Fruit fly (Drosophila melanogaster) whole organism, embryonic: ENCODE measurements around the gene Appl.

ENCODE experiments used
- Abd-B ChIP-seq: fragments of 200-800 bp; sonication (Bioruptor generic); optimal IDR thresholded peaks from 2 replicates; lab custom pipeline; 2018; ENCODE audit warnings: missing biosample characterization, mild to moderate bottlenecking, missing genetic modification characterization, moderate library complexity
- Awh ChIP-seq: fragments of 200-800 bp; sonication (Bioruptor generic); IDR thresholded peaks from 2 replicates; pipeline ENCODE4, ENCODE4 v1.3.6; 2022; ENCODE audit warnings: missing biosample characterization, missing genetic modification characterization
- B-H1 ChIP-seq: fragments of 200-800 bp; sonication (Bioruptor generic); IDR thresholded peaks from 3 replicates; pipeline ENCODE4 v1.3.6; 2022; ENCODE audit warnings: missing biosample characterization, missing genetic modification characterization
- CG11398 ChIP-seq: fragments of 200-800 bp; sonication (Bioruptor generic); optimal IDR thresholded peaks from 2 replicates; lab custom pipeline; 2016; ENCODE audit warnings: missing biosample characterization, missing genetic modification characterization
- CG12236 ChIP-seq: fragments of 200-800 bp; sonication (Bioruptor generic); optimal IDR thresholded peaks from 2 replicates; lab custom pipeline; 2016; ENCODE audit warnings: missing biosample characterization, missing genetic modification characterization
- CG12391 ChIP-seq: fragments of 200-800 bp; sonication (Bioruptor generic); optimal IDR thresholded peaks from 3 replicates; lab custom pipeline; 2018; ENCODE audit warnings: missing biosample characterization, mild to moderate bottlenecking, missing genetic modification characterization, moderate library complexity
- CG12659 ChIP-seq: fragments of 200-800 bp; sonication (Bioruptor generic); optimal IDR thresholded peaks from 3 replicates; lab custom pipeline; 2017; ENCODE audit warnings: mild to moderate bottlenecking, missing biosample characterization, missing genetic modification reagents, missing genetic modification characterization
- CG13287 ChIP-seq: fragments of 200-800 bp; sonication (Bioruptor generic); IDR thresholded peaks from 2 replicates; pipeline ENCODE4 v1.3.6; 2022; ENCODE audit warnings: missing biosample characterization, missing genetic modification characterization; ENCODE audit not compliant: partially characterized antibody
- CG13424 ChIP-seq: fragments of 200-800 bp; sonication (Bioruptor generic); optimal IDR thresholded peaks from 2 replicates; lab custom pipeline; 2019; ENCODE audit warnings: missing biosample characterization, mild to moderate bottlenecking, missing genetic modification characterization, moderate library complexity
- CG13624 ChIP-seq: fragments of 200-800 bp; sonication (Bioruptor generic); optimal IDR thresholded peaks from 2 replicates; lab custom pipeline; 2016; ENCODE audit warnings: missing biosample characterization, missing genetic modification characterization
- CG16813 ChIP-seq: fragments of 200-800 bp; sonication (Bioruptor generic); IDR thresholded peaks from 3 replicates; pipeline ENCODE4 v1.3.6; 2022; ENCODE audit warnings: missing biosample characterization, missing genetic modification characterization; ENCODE audit not compliant: partially characterized antibody
- CG17359 ChIP-seq: fragments of 200-800 bp; sonication (Bioruptor generic); optimal IDR thresholded peaks from 3 replicates; lab custom pipeline; 2018; ENCODE audit warnings: missing biosample characterization, mild to moderate bottlenecking, missing genetic modification characterization, moderate library complexity
- CG17829 ChIP-seq: fragments of 200-800 bp; optimal IDR thresholded peaks from 2 replicates; lab custom pipeline; 2019; ENCODE audit warnings: missing biosample characterization, mild to moderate bottlenecking, missing genetic modification characterization, moderate library complexity
- CG30020 ChIP-seq: fragments of 200-800 bp; optimal IDR thresholded peaks from 2 replicates; lab custom pipeline; 2019; ENCODE audit warnings: missing biosample characterization, mild to moderate bottlenecking, missing genetic modification characterization, moderate library complexity
- CG31388 ChIP-seq: fragments of 200-800 bp; sonication (Bioruptor generic); optimal IDR thresholded peaks from 2 replicates; lab custom pipeline; 2016; ENCODE audit warnings: missing biosample characterization, missing genetic modification characterization
- CG3281 ChIP-seq: fragments of 200-800 bp; sonication (Bioruptor generic); optimal IDR thresholded peaks from 3 replicates; lab custom pipeline; 2017; ENCODE audit warnings: missing biosample characterization, mild to moderate bottlenecking, missing genetic modification characterization
- CG42726 ChIP-seq: fragments of 200-800 bp; sonication (Bioruptor generic); IDR thresholded peaks from 2 replicates; pipeline ENCODE4 v1.3.6; 2022; ENCODE audit warnings: missing biosample characterization, missing genetic modification characterization; ENCODE audit not compliant: partially characterized antibody
- CG6791 ChIP-seq: fragments of 200-800 bp; sonication (Bioruptor generic); IDR thresholded peaks from 3 replicates; pipeline ENCODE4 v1.3.6; 2022; ENCODE audit warnings: missing biosample characterization, missing genetic modification characterization; ENCODE audit not compliant: partially characterized antibody
- CHES-1-like ChIP-seq: fragments of 200-800 bp; sonication (Bioruptor generic); optimal IDR thresholded peaks from 2 replicates; lab custom pipeline; 2016; ENCODE audit warnings: missing biosample characterization, missing genetic modification characterization
- Camta ChIP-seq: fragments of 200-800 bp; sonication (Bioruptor generic); optimal IDR thresholded peaks from 2 replicates; lab custom pipeline; 2016; ENCODE audit warnings: missing biosample characterization, missing genetic modification characterization
- Doc3 ChIP-seq: fragments of 200-800 bp; sonication (Bioruptor generic); IDR thresholded peaks from 3 replicates; pipeline ENCODE4 v1.3.6; 2022; ENCODE audit warnings: missing biosample characterization, missing genetic modification characterization; ENCODE audit not compliant: partially characterized antibody
- Dref ChIP-seq: fragments of 200-800 bp; sonication (Bioruptor generic); IDR thresholded peaks from 2 replicates; pipeline ENCODE4 v1.3.6; 2022; ENCODE audit warnings: missing biosample characterization, missing genetic modification characterization
- E2f2 ChIP-seq: fragments of 200-800 bp; sonication (Bioruptor generic); IDR thresholded peaks from 2 replicates; pipeline ENCODE4 v1.3.6; 2022; ENCODE audit warnings: missing biosample characterization, missing genetic modification characterization
- Ets97D ChIP-seq: fragments of 200-800 bp; sonication (Bioruptor generic); optimal IDR thresholded peaks from 3 replicates; lab custom pipeline; 2016; ENCODE audit warnings: missing biosample characterization, missing genetic modification characterization
- Fer1 ChIP-seq: fragments of 200-800 bp; sonication (Bioruptor generic); optimal IDR thresholded peaks from 2 replicates; lab custom pipeline; 2017; ENCODE audit warnings: missing biosample characterization, mild to moderate bottlenecking, missing genetic modification characterization
- HLH4C ChIP-seq: fragments of 200-800 bp; sonication (Bioruptor generic); IDR thresholded peaks from 3 replicates; pipeline ENCODE4 v1.3.6; 2022; ENCODE audit warnings: missing biosample characterization, missing genetic modification characterization; ENCODE audit not compliant: partially characterized antibody
- Hr51 ChIP-seq, 2 experiments: fragments of 200-800 bp; sonication (Bioruptor generic); optimal IDR thresholded peaks; 2 replicates in 1 of 2; 3 replicates in 1 of 2; lab custom pipeline; 2016 to 2018; ENCODE audit warnings: missing biosample characterization in 2 of 2, missing genetic modification characterization in 2 of 2, mild to moderate bottlenecking in 1 of 2, moderate library complexity in 1 of 2
- MBD-R2 ChIP-seq: fragments of 200-800 bp; sonication (Bioruptor generic); IDR thresholded peaks from 2 replicates; pipeline ENCODE4 v1.3.6; 2022; ENCODE audit warnings: missing biosample characterization, missing genetic modification characterization
- Med ChIP-seq: fragments of 200-800 bp; sonication (Bioruptor generic); peaks from one replicate; lab custom pipeline; 2016; ENCODE audit warnings: missing biosample characterization, missing genetic modification characterization, mild to moderate bottlenecking, inconsistent platforms, moderate library complexity
- Meics ChIP-seq: fragments of 200-800 bp; sonication (Bioruptor generic); optimal IDR thresholded peaks from 2 replicates; lab custom pipeline; 2017; ENCODE audit warnings: missing biosample characterization, mild to moderate bottlenecking, missing genetic modification characterization
- Myb ChIP-seq: fragments of 200-800 bp; sonication (Bioruptor generic); optimal IDR thresholded peaks from 2 replicates; lab custom pipeline; 2016; ENCODE audit warnings: missing biosample characterization, missing genetic modification characterization
- Opbp ChIP-seq: fragments of 200-800 bp; sonication (Bioruptor generic); IDR thresholded peaks from 3 replicates; pipeline ENCODE4 v1.3.6; 2022; ENCODE audit warnings: missing biosample characterization, missing genetic modification characterization; ENCODE audit not compliant: partially characterized antibody
- Optix ChIP-seq: fragments of 200-800 bp; sonication (Bioruptor generic); IDR thresholded peaks from 3 replicates; pipeline ENCODE4 v1.3.6; 2022; ENCODE audit warnings: missing biosample characterization, missing genetic modification characterization
- Pdp1 ChIP-seq, 2 experiments: fragments of 200-800 bp; sonication (Bioruptor generic); optimal IDR thresholded peaks; 3 replicates each; lab custom pipeline; 2016; ENCODE audit warnings: missing biosample characterization in 2 of 2, missing genetic modification characterization in 2 of 2, mild to moderate bottlenecking in 1 of 2, moderate library complexity in 1 of 2
- Tbp ChIP-seq: fragments of >200 bp; optimal IDR thresholded peaks from 2 replicates; lab custom pipeline; 2018; ENCODE audit warnings: missing biosample characterization, missing genetic modification characterization
- amos ChIP-seq: fragments of 200-800 bp; sonication (Bioruptor generic); IDR thresholded peaks from 2 replicates; pipeline ENCODE4 v1.3.6; 2022; ENCODE audit warnings: missing biosample characterization, missing genetic modification characterization; ENCODE audit not compliant: partially characterized antibody
- chif ChIP-seq, 2 experiments: fragments of 200-800 bp; sonication (Bioruptor generic); optimal IDR thresholded peaks; 3 replicates each; lab custom pipeline; 2016; ENCODE audit warnings: missing biosample characterization in 2 of 2, missing genetic modification characterization in 2 of 2
- hb ChIP-seq: fragments of 200-800 bp; sonication (Bioruptor generic); IDR thresholded peaks from 3 replicates; pipeline ENCODE4 v1.3.6; 2022; ENCODE audit warnings: missing biosample characterization, missing genetic modification characterization; ENCODE audit not compliant: partially characterized antibody
- insv ChIP-seq, 2 experiments: fragments of 200-800 bp; sonication (Bioruptor generic); optimal IDR thresholded peaks; 3 replicates each; lab custom pipeline; 2016 to 2018; ENCODE audit warnings: missing biosample characterization in 2 of 2, missing genetic modification characterization in 2 of 2
- jumu ChIP-seq: fragments of 200-800 bp; sonication (Bioruptor generic); optimal IDR thresholded peaks from 3 replicates; lab custom pipeline; 2016; ENCODE audit warnings: missing biosample characterization, missing genetic modification characterization
- kni ChIP-seq: fragments of 200-800 bp; sonication (Bioruptor generic); optimal IDR thresholded peaks from 3 replicates; lab custom pipeline; 2017; ENCODE audit warnings: mild to moderate bottlenecking, missing biosample characterization, missing genetic modification reagents, missing genetic modification characterization
- mam ChIP-seq: fragments of 200-800 bp; sonication (Bioruptor generic); optimal IDR thresholded peaks from 3 replicates; lab custom pipeline; 2016; ENCODE audit warnings: missing biosample characterization, missing genetic modification characterization
- mirr ChIP-seq: fragments of 200-800 bp; sonication (Bioruptor generic); optimal IDR thresholded peaks from 3 replicates; lab custom pipeline; 2018; ENCODE audit warnings: missing biosample characterization, mild to moderate bottlenecking, missing genetic modification characterization
- nmo ChIP-seq: fragments of 200-800 bp; sonication (Bioruptor generic); optimal IDR thresholded peaks from 2 replicates; lab custom pipeline; 2018; ENCODE audit warnings: missing biosample characterization, mild to moderate bottlenecking, missing genetic modification characterization, moderate library complexity
- peb ChIP-seq: fragments of 200-800 bp; sonication (Bioruptor generic); IDR thresholded peaks from 2 replicates; pipeline ENCODE4 v1.3.6; 2022; ENCODE audit warnings: missing biosample characterization, missing genetic modification characterization
- row ChIP-seq: fragments of 200-800 bp; sonication (Bioruptor generic); IDR thresholded peaks from 3 replicates; pipeline ENCODE4 v1.3.6; 2022; ENCODE audit warnings: missing biosample characterization, missing genetic modification characterization
- slbo ChIP-seq: fragments of 200-800 bp; sonication (Bioruptor generic); IDR thresholded peaks from 2 replicates; pipeline ENCODE4 v1.3.6; 2022; ENCODE audit warnings: missing biosample characterization, missing genetic modification characterization
- tll ChIP-seq, 2 experiments: fragments of 200-800 bp in 1 of 2; fragments of >200 bp in 1 of 2; sonication (Bioruptor generic) in 1 of 2; optimal IDR thresholded peaks; 2 replicates each; lab custom pipeline; 2017 to 2019; ENCODE audit warnings: missing biosample characterization in 2 of 2, missing genetic modification characterization in 2 of 2, mild to moderate bottlenecking in 1 of 2, moderate library complexity in 1 of 2

Gene Appl

dm6 chrX:487517-487957, 42.8 kb upstream of the Appl start, which contains the start of the genes CG18273 and CG3156 (continued):
- TF ChIP-seq CG12659 (GFP tag; lab: Kevin White, UChicago) (peak; percentile 52), Awh (no peak), Opbp (GFP tag; lab: Robert Waterston, UW) (peak; percentile 60; the same call in 1 of the 3 replicates), Ets97D (GFP tag; lab: Kevin White, UChicago) (peak; percentile 43), CG11398 (GFP tag; lab: Kevin White, UChicago) (peak; percentile 15), mam (peak; percentile 34), B-H1 (GFP tag; lab: Robert Waterston, UW) (no peak), CG13424 (tag; lab: Kevin White, UChicago) (peak; percentile 24), E2f2 (peak; percentile 23; the same call in 1 of the 2 replicates), CG17359 (tag; lab: Kevin White, UChicago) (peak; percentile 4), insv (GFP tag; optimal IDR thresholded peaks at IDR 0.05; lab: Kevin White, UChicago) (peak in 1 of 2 experiments; percentile 92), tll (GFP tag; optimal IDR thresholded peaks at IDR 0.05; lab: Kevin White, UChicago) (no peak), HLH4C (GFP tag; lab: Robert Waterston, UW) (peak; percentile 71), CHES-1-like (GFP tag; lab: Kevin White, UChicago) (peak; percentile 66), CG13624 (GFP tag; lab: Kevin White, UChicago) (peak; percentile 43), Meics (no peak), Myb (peak; percentile 67), Med (GFP tag; lab: Kevin White, UChicago) (peak; percentile 81), CG12391 (peak; percentile 35), hb (GFP tag; lab: Robert Waterston, UW) (0 out of 3 replicates have a peak, but pooled peaks have one; percentile 43), CG31388 (GFP tag; lab: Kevin White, UChicago) (no peak), chif (GFP tag; optimal IDR thresholded peaks at IDR 0.05; lab: Kevin White, UChicago) (no peak), slbo (GFP tag; lab: Robert Waterston, UW) (peak; percentile 20; the same call in 1 of the 2 replicates), Tbp (peak; percentile 55), CG17829 (tag; lab: Kevin White, UChicago) (peak; percentile 57), mirr (GFP tag; lab: Kevin White, UChicago) (peak; percentile 1), peb (no peak), CG13287 (peak; percentile 63; the same call in 1 of the 2 replicates), CG42726 (GFP tag; lab: Robert Waterston, UW) (no peak), CG12236 (GFP tag; lab: Kevin White, UChicago) (no peak), Abd-B (GFP tag; lab: Kevin White, UChicago) (peak; percentile 35), Dref (GFP tag; lab: Robert Waterston, UW) (peak; percentile 74), Optix (GFP tag; lab: Robert Waterston, UW) (no peak), kni (peak; percentile 60), Pdp1 (GFP tag; optimal IDR thresholded peaks at IDR 0.05; lab: Kevin White, UChicago) (peak in 1 of 2 experiments; percentile 41), CG6791 (GFP tag; lab: Robert Waterston, UW) (peak; percentile 56; the same call in 1 of the 3 replicates), nmo (peak; percentile 65), CG3281 (GFP tag; lab: Kevin White, UChicago) (peak; percentile 25), Doc3 (GFP tag; lab: Robert Waterston, UW) (no peak), CG30020 (tag; lab: Kevin White, UChicago) (peak; percentile 75), jumu (GFP tag; lab: Kevin White, UChicago) (peak; percentile 1), Fer1 (no peak), MBD-R2 (peak; percentile 70), Hr51 (GFP tag; optimal IDR thresholded peaks at IDR 0.05; lab: Kevin White, UChicago) (peak in 1 of 2 experiments; percentile 4), Camta (GFP tag; lab: Kevin White, UChicago) (no peak), row (peak; percentile 77), CG16813 (GFP tag; lab: Robert Waterston, UW) (peak; percentile 56; the same call in 2 of the 3 replicates), amos (GFP tag; lab: Robert Waterston, UW) (peak; percentile 28; the same call in 1 of the 2 replicates)
